Worm (Caenorhabditis elegans) whole organism, dauer: ENCODE data around the gene F14H8.2.
"Not testable (repeated sequence)": the region's sequence is repeated elsewhere in the genome, so short reads cannot be mapped to it uniquely, and the experiment has no call there.

Source experiments
- unc-62 ChIP-seq: sonication (generic microtip); optimal IDR thresholded peaks from 2 replicates; lab custom pipeline; 2017; ENCODE audit warnings: missing biosample characterization, missing genetic modification reagents, missing genetic modification characterization

F14H8.2 gene

DNA sequence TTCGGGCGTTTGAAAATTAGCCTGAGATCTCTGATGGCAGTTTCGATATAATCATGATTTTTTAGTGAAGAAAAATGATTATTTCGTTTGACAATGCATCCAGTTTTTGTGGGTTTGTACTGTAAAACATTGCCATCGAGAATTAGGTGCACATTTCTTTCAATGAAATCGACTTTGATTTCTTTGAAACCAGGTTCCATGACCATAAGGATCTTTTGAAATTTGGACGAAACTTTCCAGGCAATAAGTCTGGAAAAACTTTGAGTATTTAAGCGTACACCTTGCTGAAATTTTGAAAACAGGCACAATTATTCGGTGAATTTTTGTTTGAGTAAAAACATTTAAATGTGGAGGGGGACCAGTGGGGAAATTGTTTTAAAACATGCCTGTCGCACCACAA, 31.6 kb upstream of the F14H8.2 start:
- TF ChIP-seq unc-62 (GFP tag; lab: Kevin White, UChicago) = no peak

DNA sequence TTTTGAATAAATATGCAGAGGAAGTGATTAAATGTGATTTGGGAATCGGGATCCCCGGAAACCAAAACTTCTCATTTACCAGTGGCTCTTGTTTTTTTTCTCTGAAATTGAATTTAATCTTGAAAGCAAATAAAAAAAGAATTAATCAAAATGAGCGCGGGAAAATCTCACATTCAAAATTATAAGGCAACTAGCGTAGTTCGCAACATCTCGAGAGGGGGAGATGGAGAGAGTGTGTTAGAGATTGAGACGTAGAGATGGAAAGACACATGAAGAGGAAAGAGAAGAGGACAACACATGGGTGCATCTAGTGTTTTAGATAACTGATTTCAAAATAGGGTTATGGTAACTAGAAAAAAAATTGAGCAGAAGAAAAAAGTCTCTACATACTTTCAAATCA, 28.0 kb upstream of the F14H8.2 start, which contains the start of gene sdc-3:
sdc-3 (minus strand) TSS at position 101 of the 400 bp plus-strand sequence.
- TF ChIP-seq unc-62 (GFP tag; lab: Kevin White, UChicago) = no peak

DNA sequence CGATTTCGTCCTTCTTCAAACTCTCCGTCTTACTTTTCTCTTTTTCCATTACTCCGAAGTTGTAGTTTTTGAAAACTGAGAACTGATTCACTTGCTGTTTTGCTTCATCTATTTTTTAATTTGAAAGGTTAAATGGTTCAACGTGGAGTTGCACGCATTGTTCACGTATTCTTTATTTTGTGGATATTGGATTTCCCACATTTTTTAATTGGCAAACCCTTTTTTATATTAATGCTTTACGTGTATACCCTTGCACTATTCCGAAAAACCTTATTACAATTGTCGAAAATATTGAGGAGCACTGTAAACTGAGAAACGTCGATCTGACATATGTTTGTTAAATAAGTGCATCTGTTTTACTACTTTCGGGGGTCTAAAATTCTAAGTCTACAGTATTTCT, 16.6 kb upstream of the F14H8.2 start, which contains the start of gene melo-3:
melo-3 (minus strand) TSS at position 101 of the 400 bp plus-strand sequence.
- TF ChIP-seq unc-62 (GFP tag; lab: Kevin White, UChicago) = not testable (repeated sequence)

DNA sequence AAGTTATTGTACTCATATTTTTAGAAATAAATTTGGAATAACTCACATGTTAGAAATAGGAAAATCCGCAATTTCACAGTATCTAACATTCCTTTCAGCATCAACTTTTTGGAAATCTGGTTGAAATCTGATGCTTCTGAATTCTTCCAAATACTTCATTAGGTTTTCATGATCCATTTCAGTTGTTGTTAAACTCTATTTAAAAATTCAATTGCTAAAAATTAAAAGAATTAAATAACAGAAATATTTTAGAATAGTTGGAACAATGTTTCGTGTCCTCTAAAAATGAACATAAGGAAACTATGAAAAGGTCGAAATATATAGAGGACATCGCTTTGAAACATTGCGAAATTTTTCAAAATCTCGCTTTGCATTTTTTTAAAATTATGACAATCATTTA, 11.2 kb upstream of the F14H8.2 start, which contains the start of gene cng-1:
cng-1 (minus strand) TSS at position 101 of the 400 bp plus-strand sequence.
- not testable (repeated sequence) for TF ChIP-seq unc-62 (GFP tag; lab: Kevin White, UChicago)

DNA sequence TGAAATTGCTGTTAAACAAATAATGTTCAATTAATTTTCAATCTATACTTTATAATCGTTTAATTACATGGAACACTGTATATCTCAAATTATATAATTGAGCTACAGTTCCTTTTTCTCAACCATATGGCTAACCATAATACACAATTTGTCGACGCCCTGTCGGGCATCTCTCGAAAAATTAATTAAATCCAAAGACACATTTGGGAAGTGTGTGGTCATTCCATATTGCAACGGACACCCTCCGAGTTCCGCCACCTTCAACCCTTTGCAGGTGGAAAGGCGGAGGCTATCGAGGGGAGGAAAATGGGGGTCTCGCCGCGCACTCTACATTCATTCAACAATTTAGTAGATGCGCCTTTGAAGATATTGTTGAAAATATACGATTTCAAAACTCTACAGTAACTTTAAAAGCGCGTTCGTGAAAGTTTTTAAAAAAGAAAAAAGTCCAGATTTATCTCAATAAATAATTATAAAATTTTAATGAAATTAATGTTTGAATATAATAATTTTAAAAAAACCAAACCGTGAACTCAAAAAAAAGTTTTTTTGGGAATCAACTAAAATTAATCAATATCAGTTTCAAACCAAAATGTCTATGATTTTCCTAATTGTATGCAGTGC, 8.9 kb upstream of the F14H8.2 start, which contains the start of gene F14H8.8:
F14H8.8 (plus strand) TSS at position 574 of the 624 bp plus-strand sequence.
- TF ChIP-seq unc-62 (GFP tag; lab: Kevin White, UChicago) = no peak

DNA sequence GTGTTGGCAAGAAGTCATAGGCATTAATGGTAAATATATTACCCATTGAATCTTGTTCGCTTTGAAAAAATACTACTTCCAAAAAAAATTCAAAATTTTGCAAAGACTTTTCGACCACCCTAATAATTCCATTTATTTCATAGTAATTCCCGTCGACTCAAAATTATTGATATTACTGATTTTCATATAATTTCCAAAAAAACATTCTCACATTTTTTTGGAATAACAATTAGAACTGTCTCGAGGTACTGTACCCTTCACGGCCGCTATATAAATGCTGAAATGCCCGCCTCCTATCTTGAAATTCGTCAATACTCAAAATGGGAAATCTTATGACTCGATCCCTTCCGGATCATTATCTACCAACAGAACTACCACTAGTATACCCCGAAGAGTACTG, 3.4 kb upstream of the F14H8.2 start, which contains the start of gene F14H8.4:
F14H8.4 (plus strand) TSS at position 301 of the 400 bp plus-strand sequence.
- TF ChIP-seq unc-62 (GFP tag; lab: Kevin White, UChicago) = no peak

- TF ChIP-seq unc-62 (GFP tag; lab: Kevin White, UChicago) = no peak
These were observed 603 bp upstream of the F14H8.2 start, which contains the start of gene F14H8.5 for ce11 chrV:15020732-15021131. Gene F14H8.5 (plus strand): TSS chrV:15021032.

- no peak for TF ChIP-seq unc-62 (GFP tag; lab: Kevin White, UChicago)
These were observed 3.2 kb downstream of the F14H8.2 start for ce11 chrV:15016795-15017429.

DNA sequence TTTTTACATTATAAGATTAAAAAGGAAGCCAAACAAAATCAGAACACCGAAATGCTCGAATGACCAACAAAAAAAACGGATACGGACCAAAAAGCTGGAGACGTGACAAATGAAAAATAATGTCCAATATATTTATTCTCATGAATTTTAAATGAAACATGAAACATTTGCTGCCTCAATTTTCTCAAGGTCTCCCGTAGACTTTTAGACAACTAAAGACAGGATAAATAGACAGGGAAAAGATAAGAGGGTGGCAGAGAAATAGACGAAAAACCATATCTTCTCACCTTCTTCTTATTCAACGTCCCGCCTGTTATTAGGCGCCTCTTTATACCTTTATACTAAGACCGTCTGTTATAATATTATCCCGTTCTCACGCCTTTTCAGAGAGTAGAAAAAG, 4.3 kb downstream of the F14H8.2 start:
- TF ChIP-seq unc-62 (GFP tag; lab: Kevin White, UChicago) = no peak

- no peak for TF ChIP-seq unc-62 (GFP tag; lab: Kevin White, UChicago)
These were observed 6.0 kb downstream of the F14H8.2 start, which contains the start of gene obr-2 for ce11 chrV:15014164-15014563. Gene obr-2 (minus strand): TSS chrV:15014264.

ce11 chrV:15013328-15013727, 6.8 kb downstream of the F14H8.2 start:
- no peak for TF ChIP-seq unc-62 (GFP tag; lab: Kevin White, UChicago)

DNA sequence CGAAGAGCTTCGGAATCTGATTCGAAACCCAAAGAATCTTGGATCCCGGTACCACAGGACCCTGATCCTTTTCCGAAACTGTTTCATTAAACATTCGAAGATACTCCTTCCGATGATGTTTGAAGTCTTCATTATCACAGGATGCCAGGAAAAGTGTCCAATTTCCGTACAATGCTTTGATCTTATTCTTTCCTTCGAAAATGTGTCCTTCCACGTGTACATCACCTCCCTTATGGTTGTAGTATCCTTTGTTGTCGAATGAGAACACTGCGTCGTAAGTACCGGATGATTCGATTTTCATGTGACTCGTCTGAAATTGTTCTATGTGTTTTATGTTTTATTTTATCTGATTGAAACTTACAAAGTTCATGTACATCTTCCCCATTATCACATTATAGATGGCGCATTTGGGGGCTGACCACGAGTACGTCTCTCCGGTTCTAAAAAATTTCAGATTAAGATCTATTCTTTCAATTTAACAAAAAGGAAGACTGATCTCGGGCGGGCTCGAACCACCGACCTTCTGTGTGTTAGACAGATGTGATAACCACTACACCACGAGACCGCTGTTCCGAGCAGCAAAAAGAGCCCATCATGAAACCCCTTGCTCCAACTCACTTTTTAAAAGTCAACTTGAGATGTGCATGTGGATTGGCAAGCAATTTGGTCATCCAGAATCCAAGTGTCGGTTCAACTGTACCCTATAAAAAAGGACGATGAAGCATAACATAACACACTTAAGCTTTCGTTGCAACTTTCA, 7.4 kb downstream of the F14H8.2 start:
- no peak for TF ChIP-seq unc-62 (GFP tag; lab: Kevin White, UChicago)

ce11 chrV:15011560-15011959, 8.6 kb downstream of the F14H8.2 start, which contains the start of gene nmr-2:
Gene nmr-2 (minus strand): TSS chrV:15011660.
- no peak for TF ChIP-seq unc-62 (GFP tag; lab: Kevin White, UChicago)

ce11 chrV:15004800-15005199, 15.3 kb downstream of the F14H8.2 start, which contains the start of gene hrde-2:
Gene hrde-2 (plus strand): TSS chrV:15005100.
- TF ChIP-seq unc-62 (GFP tag; lab: Kevin White, UChicago) = no peak

ce11 chrV:15002184-15002690, 17.9 kb downstream of the F14H8.2 start, which contains the start of the genes fib-1 and mut-15:
Gene fib-1 (minus strand): TSS chrV:15002223.
Gene mut-15 (plus strand): TSS chrV:15002543.
- no peak for TF ChIP-seq unc-62 (GFP tag; lab: Kevin White, UChicago)
